Worm (Caenorhabditis elegans): ENCODE measurements around the gene R07E4.1.

DNA sequence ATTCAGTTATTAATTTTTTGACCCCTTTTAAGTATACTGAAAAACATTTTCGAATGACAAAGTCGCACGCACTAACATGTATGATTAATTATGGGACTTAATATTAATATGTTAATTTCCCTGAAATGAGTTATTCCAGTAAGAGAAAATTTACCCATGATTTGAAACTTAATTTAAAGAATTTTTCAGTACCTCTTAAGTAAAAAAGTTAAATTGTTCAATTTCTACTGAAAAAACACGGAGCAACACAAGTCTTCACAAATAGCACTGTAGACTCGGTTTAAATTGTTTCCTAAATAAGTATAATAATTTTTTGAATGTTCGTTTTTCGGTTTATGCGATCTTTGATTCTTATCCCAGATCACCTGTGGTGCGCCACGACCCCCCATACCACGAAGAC is 43.6 kb downstream of the R07E4.1 start:
- no peak for TF ChIP-seq php-3 (GFP tag; IDR thresholded peaks at IDR 0.05)
- no peak for TF ChIP-seq tag-97 (GFP tag; IDR thresholded peaks at IDR 0.05)
- no peak for TF ChIP-seq R02D3.7 (tag; optimal IDR thresholded peaks at IDR 0.05)
- no peak for TF ChIP-seq sdz-12 (GFP tag; optimal IDR thresholded peaks at IDR 0.05)
- no peak for TF ChIP-seq snpc-4 (tag; optimal IDR thresholded peaks at IDR 0.05)
- no peak for TF ChIP-seq lin-39 (tag; optimal IDR thresholded peaks at IDR 0.05)
- TF ChIP-seq unc-62 (GFP tag; optimal IDR thresholded peaks at IDR 0.05 in 1 of 2) = peak in 1 of 2 experiments; percentile 91
- TF ChIP-seq unc-62 (tag; optimal IDR thresholded peaks at IDR 0.05) = no peak
- no peak for TF ChIP-seq Y75B8A.6 (GFP tag; IDR thresholded peaks at IDR 0.05)
- no peak for TF ChIP-seq T26A8.4 (GFP tag; IDR thresholded peaks at IDR 0.05)
- no peak for TF ChIP-seq nhr-6 (tag; optimal IDR thresholded peaks at IDR 0.05)
- no peak for TF ChIP-seq lin-29 (GFP tag; IDR thresholded peaks at IDR 0.05)
- no peak for TF ChIP-seq mdl-1 (tag; optimal IDR thresholded peaks at IDR 0.05)

Data from whole organism, L4 larva.